Fruit fly (Drosophila melanogaster) whole organism: ENCODE data around the gene dj-1beta.

ENCODE experiments used
- CG8478 ChIP-seq: fragments of >200 bp; optimal IDR thresholded peaks from 2 replicates; lab custom pipeline; 2018; ENCODE audit warnings: inconsistent platforms
- Dll ChIP-seq: fragments of >200 bp; optimal IDR thresholded peaks from 2 replicates; lab custom pipeline; 2017
- EcR ChIP-seq, 2 experiments: fragments of >200 bp; optimal IDR thresholded peaks; 2 replicates each; lab custom pipeline; 2017; ENCODE audit warnings: missing biosample characterization in 2 of 2, missing genetic modification characterization in 2 of 2, missing genetic modification reagents in 2 of 2
- pan ChIP-seq: fragments of >200 bp; optimal IDR thresholded peaks from 2 replicates; lab custom pipeline; 2017
- psq ChIP-seq: fragments of >200 bp; optimal IDR thresholded peaks from 2 replicates; lab custom pipeline; 2017
- usp ChIP-seq: fragments of >200 bp; optimal IDR thresholded peaks from 2 replicates; lab custom pipeline; 2017; ENCODE audit warnings: missing biosample characterization, missing genetic modification characterization, mixed read lengths

dj-1beta gene

dm6 chr3R:30817246-30817645 is 10.3 kb downstream of the dj-1beta start:
- TF ChIP-seq pan (lab: Kevin White, UChicago) (no peak), Dll (lab: Kevin White, UChicago) (no peak), psq (no peak), EcR (GFP tag; optimal IDR thresholded peaks at IDR 0.05; lab: Kevin White, UChicago) (no peak), usp (GFP tag; lab: Kevin White, UChicago) (no peak), CG8478 (lab: Kevin White, UChicago) (no peak)

dm6 chr3R:30820707-30821319 is 13.9 kb downstream of the dj-1beta start:
- TF ChIP-seq pan (lab: Kevin White, UChicago): no peak
- no peak for TF ChIP-seq EcR (GFP tag; optimal IDR thresholded peaks at IDR 0.05; lab: Kevin White, UChicago)
- no peak for TF ChIP-seq Dll (lab: Kevin White, UChicago)

dm6 chr3R:30821968-30822449 is 15.1 kb downstream of the dj-1beta start:
- no peak for TF ChIP-seq CG8478 (lab: Kevin White, UChicago)
- TF ChIP-seq Dll (lab: Kevin White, UChicago): no peak
- TF ChIP-seq EcR (GFP tag; optimal IDR thresholded peaks at IDR 0.05; lab: Kevin White, UChicago): no peak
- no peak for TF ChIP-seq pan (lab: Kevin White, UChicago)
- TF ChIP-seq psq: no peak
- TF ChIP-seq usp (GFP tag; lab: Kevin White, UChicago): no peak

dm6 chr3R:30827544-30827943 is 20.6 kb downstream of the dj-1beta start, which contains the start of gene CG15544:
CG15544 (plus strand) TSS chr3R:30827819.
- TF ChIP-seq psq (no peak), Dll (lab: Kevin White, UChicago) (no peak), CG8478 (lab: Kevin White, UChicago) (no peak), usp (GFP tag; lab: Kevin White, UChicago) (no peak), pan (lab: Kevin White, UChicago) (no peak), EcR (GFP tag; optimal IDR thresholded peaks at IDR 0.05; lab: Kevin White, UChicago) (no peak)

dm6 chr3R:30828433-30829034 is 21.6 kb downstream of the dj-1beta start:
- TF ChIP-seq Dll (lab: Kevin White, UChicago): no peak
- TF ChIP-seq CG8478 (lab: Kevin White, UChicago): no peak
- TF ChIP-seq usp (GFP tag; lab: Kevin White, UChicago): no peak
- TF ChIP-seq pan (lab: Kevin White, UChicago): no peak
- TF ChIP-seq EcR (GFP tag; optimal IDR thresholded peaks at IDR 0.05; lab: Kevin White, UChicago): no peak
- TF ChIP-seq psq: no peak

- TF ChIP-seq Dll (lab: Kevin White, UChicago): no peak
- TF ChIP-seq pan (lab: Kevin White, UChicago): no peak
- TF ChIP-seq EcR (GFP tag; optimal IDR thresholded peaks at IDR 0.05; lab: Kevin White, UChicago): no peak
- TF ChIP-seq usp (GFP tag; lab: Kevin White, UChicago): no peak
- TF ChIP-seq CG8478 (lab: Kevin White, UChicago): no peak
- TF ChIP-seq psq: no peak
These were observed 25.2 kb downstream of the dj-1beta start for dm6 chr3R:30832130-30832529.

- no peak for TF ChIP-seq CG8478 (lab: Kevin White, UChicago)
- no peak for TF ChIP-seq pan (lab: Kevin White, UChicago)
- no peak for TF ChIP-seq EcR (GFP tag; optimal IDR thresholded peaks at IDR 0.05; lab: Kevin White, UChicago)
- no peak for TF ChIP-seq psq
- TF ChIP-seq usp (GFP tag; lab: Kevin White, UChicago): no peak
- no peak for TF ChIP-seq Dll (lab: Kevin White, UChicago)
These were observed 26.2 kb downstream of the dj-1beta start for dm6 chr3R:30833078-30833477.

- TF ChIP-seq psq (no peak), CG8478 (lab: Kevin White, UChicago) (no peak), usp (GFP tag; lab: Kevin White, UChicago) (no peak), EcR (GFP tag; optimal IDR thresholded peaks at IDR 0.05; lab: Kevin White, UChicago) (no peak), pan (lab: Kevin White, UChicago) (no peak), Dll (lab: Kevin White, UChicago) (no peak)
These were observed 33.8 kb downstream of the dj-1beta start for dm6 chr3R:30840741-30841140.

dm6 chr3R:30842199-30842598 is 35.3 kb downstream of the dj-1beta start:
- TF ChIP-seq usp (GFP tag; lab: Kevin White, UChicago) (no peak), pan (lab: Kevin White, UChicago) (no peak), psq (no peak), CG8478 (lab: Kevin White, UChicago) (no peak), EcR (GFP tag; optimal IDR thresholded peaks at IDR 0.05; lab: Kevin White, UChicago) (no peak), Dll (lab: Kevin White, UChicago) (no peak)

dm6 chr3R:30842639-30843476 is 35.9 kb downstream of the dj-1beta start:
- TF ChIP-seq Dll (lab: Kevin White, UChicago) (peak; percentile 24), CG8478 (lab: Kevin White, UChicago) (no peak), EcR (GFP tag; optimal IDR thresholded peaks at IDR 0.05; lab: Kevin White, UChicago) (peak in 1 of 2 experiments; percentile 27)

dm6 chr3R:30843709-30844108 is 36.8 kb downstream of the dj-1beta start:
- no peak for TF ChIP-seq usp (GFP tag; lab: Kevin White, UChicago)
- no peak for TF ChIP-seq psq
- TF ChIP-seq pan (lab: Kevin White, UChicago): no peak
- TF ChIP-seq CG8478 (lab: Kevin White, UChicago): no peak
- TF ChIP-seq Dll (lab: Kevin White, UChicago): no peak
- TF ChIP-seq EcR (GFP tag; optimal IDR thresholded peaks at IDR 0.05; lab: Kevin White, UChicago): no peak
